Worm (Caenorhabditis elegans) whole organism, midembryonic: ENCODE results near the gene H06H21.8.

Experiments
- T22C8.4 ChIP-seq: fragments of 200-800 bp; sonication (Bioruptor generic); IDR thresholded peaks from 2 replicates; pipeline ENCODE4 v1.3.6; 2022; ENCODE audit warnings: missing genetic modification characterization, missing compliant biosample characterization
- cog-1 ChIP-seq: sonication (generic microtip); optimal IDR thresholded peaks from 2 replicates; lab custom pipeline; 2016; ENCODE audit warnings: missing genetic modification characterization, missing compliant biosample characterization
- flt-1 ChIP-seq: fragments of 200-800 bp; sonication (Bioruptor generic); IDR thresholded peaks from 2 replicates; pipeline ENCODE4 v1.3.6; 2022; ENCODE audit warnings: missing genetic modification characterization, missing compliant biosample characterization
- klf-2 ChIP-seq: fragments of 200-800 bp; sonication (Bioruptor generic); conservative IDR thresholded peaks from 2 replicates; pipeline ENCODE4 v1.3.6; 2022; ENCODE audit warnings: missing genetic modification reagents, missing genetic modification characterization, missing compliant biosample characterization
- med-1 ChIP-seq: sonication (generic microtip); optimal IDR thresholded peaks from 2 replicates; lab custom pipeline; 2017; ENCODE audit warnings: missing genetic modification characterization, mild to moderate bottlenecking, missing compliant biosample characterization, antibody characterized with exemption, missing genetic modification reagents; ENCODE audit not compliant: insufficient read depth
- ref-1 ChIP-seq: fragments of 200-800 bp; sonication (Bioruptor generic); conservative IDR thresholded peaks from 2 replicates; pipeline ENCODE4 v1.3.6; 2022; ENCODE audit warnings: missing genetic modification reagents, missing genetic modification characterization, missing compliant biosample characterization
- tab-1 ChIP-seq: fragments of 200-800 bp; sonication (Bioruptor generic); IDR thresholded peaks from 2 replicates; pipeline ENCODE4 v1.3.6; 2022; ENCODE audit warnings: missing genetic modification characterization, missing compliant biosample characterization
- ztf-23 ChIP-seq: fragments of 200-800 bp; sonication (Bioruptor generic); IDR thresholded peaks from 2 replicates; pipeline ENCODE4 v1.3.6; 2022; ENCODE audit warnings: missing genetic modification reagents, missing genetic modification characterization, missing compliant biosample characterization
- ztf-29 ChIP-seq: fragments of 200-800 bp; sonication (Bioruptor generic); IDR thresholded peaks from 2 replicates; pipeline ENCODE4 v1.3.6; 2022; ENCODE audit warnings: missing genetic modification reagents, missing genetic modification characterization, missing compliant biosample characterization

Gene H06H21.8

DNA sequence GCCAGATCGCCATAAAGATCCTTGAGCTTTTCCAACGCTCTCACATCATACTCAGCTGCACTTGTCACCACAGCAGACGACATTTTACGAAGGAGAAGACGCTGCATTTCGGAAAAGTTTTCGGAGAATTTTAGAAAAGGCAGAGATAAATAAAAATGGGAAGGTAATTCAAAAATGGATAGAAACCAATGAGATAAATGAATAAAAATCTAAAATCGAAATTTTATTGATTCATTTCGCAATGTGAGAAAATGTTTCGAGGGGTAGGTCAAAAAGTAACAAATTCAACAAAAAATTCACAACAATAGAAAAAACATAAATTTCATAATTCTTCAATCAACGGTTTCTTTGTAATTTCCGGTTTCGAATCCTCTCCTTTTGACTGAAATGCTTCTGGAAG lies 14.4 kb downstream of the H06H21.8 start, which contains the start of gene dpf-5:
dpf-5 (minus strand) TSS at position 101 of the 400 bp plus-strand sequence.
- TF ChIP-seq cog-1 (no peak), ref-1 (GFP tag; lab: Robert Waterston, UW) (no peak), klf-2 (GFP tag; lab: Robert Waterston, UW) (no peak), T22C8.4 (no peak), ztf-23 (no peak), flt-1 (GFP tag; lab: Robert Waterston, UW) (no peak), ztf-29 (no peak), med-1 (no peak), tab-1 (GFP tag; lab: Robert Waterston, UW) (no peak)

DNA sequence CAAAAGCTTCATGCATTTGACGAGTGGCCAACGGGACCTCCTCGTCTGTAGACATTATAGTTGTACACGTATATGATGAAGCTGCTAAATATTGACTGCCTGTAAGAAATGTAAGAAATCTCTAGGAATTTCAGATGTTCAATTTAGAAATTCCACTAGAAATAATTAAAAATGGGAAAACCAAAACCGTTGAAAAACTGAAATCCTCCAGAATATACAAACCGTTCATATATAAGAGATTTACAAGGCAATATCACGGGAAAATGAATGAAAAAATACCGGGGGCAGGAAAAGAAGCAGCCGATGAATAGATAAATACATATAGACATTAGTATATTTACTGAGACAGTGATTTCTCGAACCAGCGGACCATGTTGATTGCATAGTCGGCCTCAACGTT lies 18.4 kb downstream of the H06H21.8 start, which contains the start of gene dpf-7:
dpf-7 (minus strand) TSS at position 101 of the 400 bp plus-strand sequence.
- TF ChIP-seq klf-2 (GFP tag; lab: Robert Waterston, UW) (no peak), tab-1 (GFP tag; lab: Robert Waterston, UW) (no peak), cog-1 (no peak), ref-1 (GFP tag; lab: Robert Waterston, UW) (no peak), ztf-29 (no peak), T22C8.4 (no peak), med-1 (no peak), flt-1 (GFP tag; lab: Robert Waterston, UW) (no peak), ztf-23 (no peak)

DNA sequence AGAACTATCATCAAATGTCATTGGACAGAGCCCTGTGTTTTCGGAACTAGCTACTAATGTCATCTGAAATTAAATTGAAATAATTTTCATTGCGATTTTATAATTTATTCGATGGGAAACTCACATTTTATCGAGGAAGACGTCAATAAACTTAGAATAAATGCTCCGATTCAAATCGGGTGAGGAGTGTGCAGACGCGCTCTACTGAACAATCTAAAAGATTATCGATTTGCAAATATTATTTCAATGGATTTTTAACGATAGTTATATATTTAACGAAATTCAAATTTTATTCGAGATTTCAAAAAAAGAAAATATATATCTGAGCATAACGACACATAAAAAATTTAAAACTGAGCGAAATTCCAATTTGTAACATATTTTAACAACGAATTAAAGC lies 21.8 kb downstream of the H06H21.8 start, which contains the start of gene eor-1:
eor-1 (minus strand) TSS at position 65 of the 400 bp plus-strand sequence.
- TF ChIP-seq cog-1, result no peak
- no peak for TF ChIP-seq tab-1 (GFP tag; lab: Robert Waterston, UW)
- no peak for TF ChIP-seq ztf-29
- no peak for TF ChIP-seq med-1
- TF ChIP-seq T22C8.4, result peak; percentile 85

DNA sequence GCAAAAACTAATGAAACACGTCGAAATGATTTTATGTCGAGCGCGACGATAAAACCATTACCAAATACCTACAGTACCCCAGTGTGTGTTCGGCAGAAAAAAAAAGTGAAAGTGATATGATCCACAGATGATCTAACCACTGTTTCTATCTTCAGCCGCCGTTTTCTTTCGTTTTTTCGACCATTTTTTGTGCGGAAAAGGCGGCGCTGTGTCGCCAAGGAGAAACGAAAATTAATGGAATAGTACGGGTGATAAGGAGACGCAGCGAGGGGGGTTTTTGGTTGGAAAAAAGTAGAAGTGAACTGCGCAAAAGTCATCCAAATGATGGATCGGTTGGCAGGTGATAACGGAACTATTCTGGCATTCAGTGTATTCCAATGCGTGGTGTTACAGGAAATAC lies 25.8 kb downstream of the H06H21.8 start:
- no peak for TF ChIP-seq ztf-29
- TF ChIP-seq flt-1 (GFP tag; lab: Robert Waterston, UW), result no peak
- TF ChIP-seq cog-1, result no peak
- TF ChIP-seq T22C8.4, result no peak
- no peak for TF ChIP-seq klf-2 (GFP tag; lab: Robert Waterston, UW)
- TF ChIP-seq med-1, result no peak
- TF ChIP-seq tab-1 (GFP tag; lab: Robert Waterston, UW), result no peak

DNA sequence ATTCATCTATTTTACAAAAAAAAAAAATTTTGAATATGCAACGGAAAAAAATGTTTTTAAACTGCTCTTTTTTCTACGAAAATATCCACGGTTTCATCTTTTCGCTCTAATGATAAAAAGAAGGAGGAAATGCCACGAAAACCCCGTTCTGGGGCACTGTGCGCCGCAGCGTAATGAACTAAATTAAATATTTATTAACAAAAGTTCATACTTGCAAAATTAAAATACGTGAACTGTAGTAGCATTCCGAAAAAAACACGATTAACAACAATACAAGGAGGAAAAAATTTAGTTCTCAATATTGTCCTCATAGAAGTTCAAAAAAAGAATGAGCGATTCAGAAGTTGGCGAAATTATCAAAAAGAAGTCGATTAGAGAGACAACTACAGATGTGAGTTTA lies 31.5 kb downstream of the H06H21.8 start, which contains the start of gene R11E3.1:
R11E3.1 (plus strand) TSS at position 301 of the 400 bp plus-strand sequence.
- TF ChIP-seq ref-1 (GFP tag; lab: Robert Waterston, UW) (no peak), med-1 (no peak), klf-2 (GFP tag; lab: Robert Waterston, UW) (no peak), tab-1 (GFP tag; lab: Robert Waterston, UW) (no peak), T22C8.4 (no peak), cog-1 (no peak), flt-1 (GFP tag; lab: Robert Waterston, UW) (no peak)

DNA sequence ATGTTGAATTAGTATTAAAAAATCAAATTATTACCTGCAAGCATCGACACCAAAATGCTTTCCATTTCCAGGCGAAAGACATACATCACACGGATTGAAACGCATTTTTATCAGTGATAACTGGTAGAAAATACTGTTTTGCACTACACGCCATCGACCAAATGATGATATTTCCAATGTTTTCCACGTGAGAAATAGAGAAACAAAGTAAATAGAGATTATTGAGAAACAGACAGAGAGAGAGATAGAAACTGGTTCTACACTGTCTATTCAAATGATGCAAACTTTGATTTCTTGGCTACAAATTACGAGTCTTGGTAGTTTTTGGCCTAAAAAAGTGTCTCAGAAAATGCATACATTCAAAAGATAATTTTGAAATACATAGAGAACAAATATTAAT lies 32.6 kb downstream of the H06H21.8 start, which contains the start of gene nhr-104:
nhr-104 (minus strand) TSS at position 361 of the 400 bp plus-strand sequence.
- TF ChIP-seq klf-2 (GFP tag; lab: Robert Waterston, UW), result no peak
- no peak for TF ChIP-seq ztf-29
- no peak for TF ChIP-seq ztf-23
- TF ChIP-seq ref-1 (GFP tag; lab: Robert Waterston, UW), result no peak
- no peak for TF ChIP-seq med-1
- no peak for TF ChIP-seq cog-1
- TF ChIP-seq T22C8.4, result no peak
- TF ChIP-seq flt-1 (GFP tag; lab: Robert Waterston, UW), result no peak
- TF ChIP-seq tab-1 (GFP tag; lab: Robert Waterston, UW), result no peak

DNA sequence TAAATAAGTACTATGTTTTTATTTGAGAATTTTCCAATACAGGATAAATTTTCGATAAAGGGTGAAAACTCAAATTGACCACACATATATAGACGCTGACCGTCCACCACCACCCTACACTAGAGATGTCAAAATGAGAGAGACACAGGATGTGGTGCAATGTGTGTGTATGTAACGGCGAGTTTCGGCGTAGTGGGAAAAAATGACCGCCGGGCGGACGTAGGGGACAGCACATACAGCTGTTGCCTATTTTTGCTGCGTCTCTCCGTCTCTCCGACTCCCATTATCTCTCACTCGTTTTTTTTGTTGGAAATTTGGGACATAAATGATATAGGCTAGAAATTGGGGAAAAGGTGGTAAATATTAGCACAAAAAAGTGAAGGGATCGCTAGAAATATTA lies 39.8 kb downstream of the H06H21.8 start:
- TF ChIP-seq med-1 (no peak), ztf-29 (no peak), ztf-23 (no peak), klf-2 (GFP tag; lab: Robert Waterston, UW) (no peak)

DNA sequence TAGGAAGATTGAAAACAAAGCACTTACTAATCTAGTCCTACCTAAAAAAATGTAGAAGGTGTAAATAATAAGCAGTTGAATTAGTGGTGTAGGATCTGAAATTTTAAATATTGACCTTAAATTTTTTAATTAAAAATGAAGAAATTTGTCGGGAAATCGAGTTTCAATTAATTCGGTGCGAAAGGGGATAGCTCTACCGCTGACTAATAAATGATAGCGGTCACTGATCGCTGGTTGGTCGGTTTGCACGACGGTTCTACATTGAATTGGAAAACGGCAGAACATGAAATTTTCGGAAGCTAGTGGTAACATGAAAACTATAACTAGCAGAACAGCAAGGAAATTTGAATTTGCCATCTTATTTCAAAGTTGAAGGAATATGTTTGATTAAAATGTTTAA lies 40.8 kb downstream of the H06H21.8 start, which contains the start of gene set-15:
set-15 (minus strand) TSS at position 101 of the 400 bp plus-strand sequence.
- TF ChIP-seq klf-2 (GFP tag; lab: Robert Waterston, UW) (no peak), med-1 (no peak), ztf-23 (no peak), ztf-29 (no peak), flt-1 (GFP tag; lab: Robert Waterston, UW) (no peak), T22C8.4 (no peak), cog-1 (no peak)

DNA sequence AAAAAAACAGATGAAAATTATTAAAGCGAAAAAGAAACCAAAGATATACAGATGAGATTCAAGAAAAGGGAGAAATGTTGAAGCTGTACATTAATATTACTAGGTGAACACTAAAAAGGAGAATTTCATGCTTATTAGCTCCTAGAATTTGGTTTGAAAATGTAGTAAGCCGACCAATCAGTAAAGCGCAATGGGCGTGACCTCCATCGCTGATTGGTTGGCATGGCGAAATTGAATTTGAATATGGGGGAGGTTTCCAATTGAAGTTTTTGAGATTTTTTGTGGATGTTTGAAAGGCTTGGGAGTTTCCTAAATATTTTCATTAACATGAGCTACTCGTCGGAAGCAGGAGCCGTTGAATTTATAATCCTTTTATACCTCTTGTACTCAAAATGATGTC lies 44.4 kb downstream of the H06H21.8 start:
- TF ChIP-seq med-1 (no peak), cog-1 (no peak), klf-2 (GFP tag; lab: Robert Waterston, UW) (no peak), tab-1 (GFP tag; lab: Robert Waterston, UW) (no peak), ztf-23 (no peak), T22C8.4 (no peak), ref-1 (GFP tag; lab: Robert Waterston, UW) (no peak), ztf-29 (no peak), flt-1 (GFP tag; lab: Robert Waterston, UW) (no peak)

DNA sequence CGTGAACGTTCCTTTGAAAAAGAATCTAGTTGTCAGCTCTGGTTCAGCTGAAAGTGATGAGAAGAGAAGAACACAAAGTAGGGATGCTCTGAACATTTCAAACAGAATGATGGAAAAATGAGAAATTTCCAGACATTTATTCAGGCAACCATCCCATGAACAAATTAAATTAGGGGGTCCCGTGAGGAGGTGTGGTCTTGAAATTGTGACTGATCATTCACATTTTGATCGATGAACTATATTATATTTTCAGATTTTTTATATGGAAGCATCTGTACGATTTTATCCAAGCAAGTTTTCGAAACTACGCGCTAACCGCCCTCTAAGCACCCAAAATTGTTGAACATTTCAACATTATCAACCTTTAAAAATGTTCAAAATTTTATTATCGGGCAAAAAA lies 44.9 kb downstream of the H06H21.8 start, which contains the start of gene R11E3.19:
R11E3.19 (minus strand) TSS at position 101 of the 400 bp plus-strand sequence.
- no peak for TF ChIP-seq med-1
- TF ChIP-seq ztf-23, result no peak
- no peak for TF ChIP-seq ztf-29
- TF ChIP-seq ref-1 (GFP tag; lab: Robert Waterston, UW), result no peak
- TF ChIP-seq flt-1 (GFP tag; lab: Robert Waterston, UW), result no peak
- TF ChIP-seq klf-2 (GFP tag; lab: Robert Waterston, UW), result no peak
- TF ChIP-seq T22C8.4, result no peak
- no peak for TF ChIP-seq cog-1
- TF ChIP-seq tab-1 (GFP tag; lab: Robert Waterston, UW), result no peak

DNA sequence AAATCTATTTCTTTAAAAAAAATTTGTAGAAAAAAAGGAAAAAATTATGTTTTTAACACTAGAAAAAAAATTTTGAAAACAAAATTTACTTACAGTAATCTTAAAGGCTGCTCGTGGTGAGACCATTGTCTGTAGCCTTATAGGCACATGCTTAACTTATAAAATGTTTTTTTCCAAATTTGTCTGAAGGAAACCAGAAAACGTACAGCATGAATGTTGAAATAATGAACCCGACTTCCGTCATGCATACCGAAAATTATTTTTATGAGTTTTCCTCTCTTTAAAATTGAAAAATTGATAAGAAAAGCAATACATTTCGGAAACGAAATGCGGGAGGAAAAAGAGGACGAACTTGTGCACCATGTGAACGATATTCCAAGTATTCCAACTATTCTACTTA lies 49.1 kb downstream of the H06H21.8 start, which contains the start of gene R11E3.2:
R11E3.2 (plus strand) TSS at position 301 of the 400 bp plus-strand sequence.
- TF ChIP-seq cog-1 (no peak), flt-1 (GFP tag; lab: Robert Waterston, UW) (no peak), ztf-23 (no peak), ztf-29 (no peak), ref-1 (GFP tag; lab: Robert Waterston, UW) (no peak), tab-1 (GFP tag; lab: Robert Waterston, UW) (no peak), med-1 (no peak), klf-2 (GFP tag; lab: Robert Waterston, UW) (no peak), T22C8.4 (no peak)
